Fruit fly (Drosophila melanogaster): Measurements from ENCODE around the gene CG14137.

CG14137 gene

dm6 chr3L:11631092-11631491, 31.2 kb upstream of the CG14137 start, which contains the start of gene CG32091:
TSS of gene CG32091 (plus strand) at chr3L:11631392.
- TF ChIP-seq fd96Ca (GFP tag; IDR thresholded peaks at IDR 0.05) (no peak), Snoo (tag; optimal IDR thresholded peaks at IDR 0.05) (no peak), CG9948 (tag; optimal IDR thresholded peaks at IDR 0.05) (no peak), Pif1A (GFP tag; optimal IDR thresholded peaks at IDR 0.05) (no peak), CG10348 (GFP tag; IDR thresholded peaks at IDR 0.05) (no peak), CG12605 (GFP tag; IDR thresholded peaks at IDR 0.05) (no peak), Ets98B (GFP tag; IDR thresholded peaks at IDR 0.05) (no peak), D1 (tag; optimal IDR thresholded peaks at IDR 0.05) (no peak), CG14655 (GFP tag; optimal IDR thresholded peaks at IDR 0.05) (no peak), CG32121 (GFP tag; IDR thresholded peaks at IDR 0.05) (no peak), CG17806 (tag; optimal IDR thresholded peaks at IDR 0.05) (no peak), CG4496 (GFP tag; IDR thresholded peaks at IDR 0.05) (no peak), rn (GFP tag; IDR thresholded peaks at IDR 0.05) (no peak)

DNA sequence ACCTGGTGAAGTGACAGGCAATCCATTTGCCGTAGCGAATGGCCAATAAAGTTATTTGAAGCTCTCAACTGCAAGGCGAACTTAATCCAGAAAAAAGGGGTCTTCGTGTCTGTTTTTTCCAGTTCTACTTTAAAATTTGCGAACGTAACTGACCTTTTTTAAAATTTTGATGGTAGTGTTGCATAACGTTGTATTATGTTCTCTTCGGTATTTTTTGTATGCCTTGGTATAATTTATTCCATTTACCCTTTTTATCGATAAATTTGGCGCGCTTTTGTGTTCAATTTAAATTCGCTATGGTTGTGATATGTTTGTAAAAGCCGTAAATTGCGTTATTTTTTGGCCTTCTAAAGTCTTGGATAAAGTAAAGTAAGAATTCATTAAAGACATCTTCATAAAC, 30.8 kb upstream of the CG14137 start:
- no peak for TF ChIP-seq CG13204 (GFP tag; optimal IDR thresholded peaks at IDR 0.05)
- TF ChIP-seq EcR (GFP tag; optimal IDR thresholded peaks at IDR 0.05) = no peak

DNA sequence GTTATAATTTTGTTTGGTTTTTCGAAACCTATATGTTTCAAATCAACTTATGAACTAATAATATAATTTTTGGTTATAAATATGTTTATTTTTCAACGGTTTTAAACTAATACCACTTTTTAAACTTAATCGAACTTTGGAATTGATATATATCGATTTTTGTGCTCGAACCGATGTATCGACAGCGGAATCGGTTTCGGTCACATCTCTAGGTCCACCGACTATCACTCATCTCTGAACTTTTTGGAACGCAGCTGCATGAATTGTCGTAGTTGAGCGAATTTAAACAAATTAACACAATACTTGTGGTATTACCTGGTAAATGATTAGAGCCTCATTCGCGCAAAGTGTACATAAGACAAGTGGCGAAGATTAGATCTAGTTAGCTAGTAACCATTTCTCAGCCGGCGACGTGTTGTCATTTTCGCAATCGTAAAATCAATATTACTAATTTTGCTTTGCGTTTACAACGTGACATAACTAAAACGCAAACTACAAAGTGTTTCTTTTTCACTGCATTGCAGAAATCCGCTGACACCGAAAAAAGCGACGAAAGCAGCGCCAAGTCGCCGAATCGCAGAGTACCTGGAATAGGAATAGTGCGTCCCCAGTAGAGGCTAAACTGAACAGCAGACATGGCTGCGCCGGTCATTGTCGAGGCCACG, 28.1 kb upstream of the CG14137 start, which contains the start of gene Apt1:
TSS of gene Apt1 (plus strand) at position 219 of the 665 bp plus-strand sequence.
- TF ChIP-seq CG13204 (GFP tag; optimal IDR thresholded peaks at IDR 0.05) = no peak
- peak; percentile 52; the same call in 2 of the 3 replicates for TF ChIP-seq CG4496 (GFP tag; IDR thresholded peaks at IDR 0.05)

- TF ChIP-seq CG12605 (GFP tag; IDR thresholded peaks at IDR 0.05) (no peak), rn (GFP tag; IDR thresholded peaks at IDR 0.05) (no peak), Ets98B (GFP tag; IDR thresholded peaks at IDR 0.05) (no peak), fd96Ca (GFP tag; IDR thresholded peaks at IDR 0.05) (no peak), CG17806 (tag; optimal IDR thresholded peaks at IDR 0.05) (no peak), CG4496 (GFP tag; IDR thresholded peaks at IDR 0.05) (no peak), CG14655 (GFP tag; optimal IDR thresholded peaks at IDR 0.05) (no peak), CG8301 (tag; optimal IDR thresholded peaks at IDR 0.05) (no peak)
These were observed 26.5 kb upstream of the CG14137 start, which contains the start of gene PCID2 for dm6 chr3L:11626229-11626826. TSS of gene PCID2 (plus strand) at chr3L:11626441.

- TF ChIP-seq CG15710 (tag; optimal IDR thresholded peaks at IDR 0.05) = no peak
- TF ChIP-seq CG17806 (tag; optimal IDR thresholded peaks at IDR 0.05) = no peak
- TF ChIP-seq CG10348 (GFP tag; IDR thresholded peaks at IDR 0.05) = no peak
- TF ChIP-seq Snoo (tag; optimal IDR thresholded peaks at IDR 0.05) = no peak
These were observed 25.8 kb upstream of the CG14137 start, which contains the start of gene CG6083 for dm6 chr3L:11625634-11626175. TSS of gene CG6083 (minus strand) at chr3L:11626125.

- TF ChIP-seq D1 (tag; optimal IDR thresholded peaks at IDR 0.05) = no peak
- no peak for TF ChIP-seq CG10348 (GFP tag; IDR thresholded peaks at IDR 0.05)
- TF ChIP-seq CG9948 (tag; optimal IDR thresholded peaks at IDR 0.05) = no peak
- no peak for TF ChIP-seq CG14655 (GFP tag; optimal IDR thresholded peaks at IDR 0.05)
- no peak for TF ChIP-seq CG15710 (tag; optimal IDR thresholded peaks at IDR 0.05)
- TF ChIP-seq Ets98B (GFP tag; IDR thresholded peaks at IDR 0.05) = no peak
- TF ChIP-seq fd96Ca (GFP tag; IDR thresholded peaks at IDR 0.05) = no peak
- TF ChIP-seq EcR (GFP tag; optimal IDR thresholded peaks at IDR 0.05) = no peak
- no peak for TF ChIP-seq CG34367 (tag; optimal IDR thresholded peaks at IDR 0.05)
- TF ChIP-seq rn (GFP tag; IDR thresholded peaks at IDR 0.05) = no peak
- no peak for TF ChIP-seq gl (tag; optimal IDR thresholded peaks at IDR 0.05)
- TF ChIP-seq CG13204 (GFP tag; optimal IDR thresholded peaks at IDR 0.05) = no peak
- TF ChIP-seq Pif1B (GFP tag; optimal IDR thresholded peaks at IDR 0.05) = no peak
- no peak for TF ChIP-seq CG4496 (GFP tag; IDR thresholded peaks at IDR 0.05)
- no peak for TF ChIP-seq CG12605 (GFP tag; IDR thresholded peaks at IDR 0.05)
- TF ChIP-seq Snoo (tag; optimal IDR thresholded peaks at IDR 0.05) = no peak
These were observed 24.4 kb upstream of the CG14137 start, which contains the start of gene Akr1B for dm6 chr3L:11624281-11624680. TSS of gene Akr1B (minus strand) at chr3L:11624381.

dm6 chr3L:11623245-11623883, 23.5 kb upstream of the CG14137 start:
- peak; percentile 15 for TF ChIP-seq Pif1A (GFP tag; optimal IDR thresholded peaks at IDR 0.05)
- peak; percentile 34; the same call in 1 of the 2 replicates for TF ChIP-seq Ets98B (GFP tag; IDR thresholded peaks at IDR 0.05)
- TF ChIP-seq CG15710 (tag; optimal IDR thresholded peaks at IDR 0.05) = peak; percentile 8
- no peak for TF ChIP-seq CG13204 (GFP tag; optimal IDR thresholded peaks at IDR 0.05)
- peak; percentile 44 for TF ChIP-seq EcR (GFP tag; optimal IDR thresholded peaks at IDR 0.05)
- peak; percentile 1 for TF ChIP-seq Snoo (tag; optimal IDR thresholded peaks at IDR 0.05)
- no peak for TF ChIP-seq CG9948 (tag; optimal IDR thresholded peaks at IDR 0.05)
- no peak for TF ChIP-seq CG8301 (tag; optimal IDR thresholded peaks at IDR 0.05)
- TF ChIP-seq CG4496 (GFP tag; IDR thresholded peaks at IDR 0.05) = peak; percentile 58; the same call in 1 of the 3 replicates
- TF ChIP-seq D1 (tag; optimal IDR thresholded peaks at IDR 0.05) = no peak
- TF ChIP-seq CG14655 (GFP tag; optimal IDR thresholded peaks at IDR 0.05) = no peak
- TF ChIP-seq Pif1B (GFP tag; optimal IDR thresholded peaks at IDR 0.05) = peak; percentile 36
- no peak for TF ChIP-seq rn (GFP tag; IDR thresholded peaks at IDR 0.05)
